Fruit fly (Drosophila melanogaster): ENCODE results near the gene ttk.
A peak's percentile ranks its signal among the peaks of the same experiment; 100 is the strongest.

The ttk gene

dm6 chr3R:31745629-31746081, 32.0 kb downstream of the ttk start, which contains the start of gene awd (continued):
- TF ChIP-seq CG11902 (GFP tag; optimal IDR thresholded peaks at IDR 0.05): no peak
- peak; percentile 57 for TF ChIP-seq Sox14 (GFP tag; optimal IDR thresholded peaks at IDR 0.05)
- TF ChIP-seq CG34406 (GFP tag; optimal IDR thresholded peaks at IDR 0.05): no peak
- TF ChIP-seq cyc (GFP tag; optimal IDR thresholded peaks at IDR 0.05): no peak
- TF ChIP-seq Eip78C (GFP tag): peak; percentile 70
- peak; percentile 15 for TF ChIP-seq CG9139 (GFP tag; optimal IDR thresholded peaks at IDR 0.05)
- TF ChIP-seq fd59A (GFP tag; optimal IDR thresholded peaks at IDR 0.05): no peak
- TF ChIP-seq fkh (GFP tag; optimal IDR thresholded peaks at IDR 0.05): no peak
- no peak for TF ChIP-seq spab (GFP tag; optimal IDR thresholded peaks at IDR 0.05)
- no peak for TF ChIP-seq Lpt (GFP tag; optimal IDR thresholded peaks at IDR 0.05)
- peak; percentile 44 for TF ChIP-seq CG1621 (tag; optimal IDR thresholded peaks at IDR 0.05)
- TF ChIP-seq CG11294 (GFP tag; IDR thresholded peaks at IDR 0.05): no peak
- TF ChIP-seq Hr38 (GFP tag; optimal IDR thresholded peaks at IDR 0.05): no peak
- no peak for TF ChIP-seq salr (GFP tag; optimal IDR thresholded peaks at IDR 0.05)
- TF ChIP-seq CG8319 (GFP tag; optimal IDR thresholded peaks at IDR 0.05): no peak
- TF ChIP-seq Hr39 (GFP tag; optimal IDR thresholded peaks at IDR 0.05): no peak
- no peak for TF ChIP-seq Blimp-1 (GFP tag; optimal IDR thresholded peaks at IDR 0.05)
- TF ChIP-seq dsx (GFP tag; optimal IDR thresholded peaks at IDR 0.05; ENCODE audit: poor library complexity, severe bottlenecking): peak; percentile 10
- no peak for TF ChIP-seq lz (GFP tag; optimal IDR thresholded peaks at IDR 0.05)
- no peak for TF ChIP-seq CG10669 (GFP tag; optimal IDR thresholded peaks at IDR 0.05)
- no peak for TF ChIP-seq pdm3 (GFP tag; optimal IDR thresholded peaks at IDR 0.05)
- TF ChIP-seq CG32006 (GFP tag; optimal IDR thresholded peaks at IDR 0.05): no peak
- TF ChIP-seq CG6163 (GFP tag; IDR thresholded peaks at IDR 0.05): peak; percentile 14; the same call in 1 of the 3 replicates
- TF ChIP-seq CG6854 (GFP tag; optimal IDR thresholded peaks at IDR 0.05): peak; percentile 45
- no peak for TF ChIP-seq CG6792 (GFP tag; optimal IDR thresholded peaks at IDR 0.05)
- TF ChIP-seq CG10631 (GFP tag; optimal IDR thresholded peaks at IDR 0.05): no peak
- peak; percentile 35 for TF ChIP-seq esn (GFP tag; optimal IDR thresholded peaks at IDR 0.05)
- TF ChIP-seq Eip75B (GFP tag; optimal IDR thresholded peaks at IDR 0.05): peak; percentile 51
- peak; percentile 35 for TF ChIP-seq topi (GFP tag; optimal IDR thresholded peaks at IDR 0.05)
- TF ChIP-seq eg (GFP tag; IDR thresholded peaks at IDR 0.05): no peak
- peak; percentile 49; the same call in 2 of the 3 replicates for TF ChIP-seq CG8119 (GFP tag; IDR thresholded peaks at IDR 0.05)
- TF ChIP-seq vri (GFP tag; optimal IDR thresholded peaks at IDR 0.05): no peak
- no peak for TF ChIP-seq Eip93F (GFP tag; optimal IDR thresholded peaks at IDR 0.05)

dm6 chr3R:31747429-31748048, 33.9 kb downstream of the ttk start, which contains the start of the genes nero and CG1910:
Gene nero, minus strand, starts transcription at chr3R:31747558.
Gene CG1910, plus strand, starts transcription at chr3R:31747643.
- TF ChIP-seq CG1621 (tag; optimal IDR thresholded peaks at IDR 0.05): peak; percentile 50
- no peak for TF ChIP-seq lz (GFP tag; optimal IDR thresholded peaks at IDR 0.05)
- no peak for TF ChIP-seq CG8119 (GFP tag; IDR thresholded peaks at IDR 0.05)
- TF ChIP-seq esn (GFP tag; optimal IDR thresholded peaks at IDR 0.05): peak; percentile 33
- TF ChIP-seq CG3032 (tag; optimal IDR thresholded peaks at IDR 0.05): peak; percentile 11

dm6 chr3R:31748093-31748996, 34.7 kb downstream of the ttk start:
- peak; percentile 51 for TF ChIP-seq Eip75B (GFP tag; optimal IDR thresholded peaks at IDR 0.05)
- peak; percentile 80 for TF ChIP-seq CG6854 (GFP tag; optimal IDR thresholded peaks at IDR 0.05)
- TF ChIP-seq CG1621 (tag; optimal IDR thresholded peaks at IDR 0.05): peak; percentile 76
- TF ChIP-seq CG6808 (GFP tag; optimal IDR thresholded peaks at IDR 0.05): peak; percentile 79
- TF ChIP-seq Met (GFP tag; optimal IDR thresholded peaks at IDR 0.05): no peak
- TF ChIP-seq vri (GFP tag; optimal IDR thresholded peaks at IDR 0.05): peak; percentile 31
- TF ChIP-seq Sox14 (GFP tag; optimal IDR thresholded peaks at IDR 0.05): peak; percentile 54
- TF ChIP-seq Blimp-1 (GFP tag; optimal IDR thresholded peaks at IDR 0.05): peak; percentile 38
- peak; percentile 79 to 90 for TF ChIP-seq ss (GFP tag; optimal IDR thresholded peaks at IDR 0.05)
- peak; percentile 33 for TF ChIP-seq CG3919 (GFP tag; optimal IDR thresholded peaks at IDR 0.05)
- TF ChIP-seq CG6276 (GFP tag; optimal IDR thresholded peaks at IDR 0.05): peak; percentile 65
- TF ChIP-seq Ets96B (tag; optimal IDR thresholded peaks at IDR 0.05): peak; percentile 52
- peak; percentile 36 for TF ChIP-seq spab (GFP tag; optimal IDR thresholded peaks at IDR 0.05)
- no peak for TF ChIP-seq topi (GFP tag; optimal IDR thresholded peaks at IDR 0.05)
- TF ChIP-seq Hr4 (GFP tag; optimal IDR thresholded peaks at IDR 0.05): no peak
- TF ChIP-seq CG10669 (GFP tag; optimal IDR thresholded peaks at IDR 0.05): peak; percentile 35
- peak; percentile 12 for TF ChIP-seq esn (GFP tag; optimal IDR thresholded peaks at IDR 0.05)
- TF ChIP-seq CG3032 (tag; optimal IDR thresholded peaks at IDR 0.05): peak; percentile 31
- peak; percentile 1 for TF ChIP-seq CG6792 (GFP tag; optimal IDR thresholded peaks at IDR 0.05)
- peak; percentile 72 for TF ChIP-seq Eip78C (GFP tag)
- TF ChIP-seq Gug (GFP tag; IDR thresholded peaks at IDR 0.05): no peak
- no peak for TF ChIP-seq Ets21C (GFP tag; optimal IDR thresholded peaks at IDR 0.05)
- no peak for TF ChIP-seq CG11902 (GFP tag; optimal IDR thresholded peaks at IDR 0.05)

Measured in whole organism, prepupa.